Fruit fly (Drosophila melanogaster) whole organism, embryonic: ENCODE measurements around the gene ND-B16.6.

Experiments
- BEAF-32 ChIP-seq: fragments of 200-800 bp; sonication (Bioruptor generic); optimal IDR thresholded peaks from 3 replicates; lab custom pipeline; 2017; ENCODE audit warnings: missing biosample characterization, missing genetic modification characterization, mild to moderate bottlenecking, moderate library complexity, missing genetic modification reagents
- BtbVII ChIP-seq: fragments of 200-800 bp; sonication (Bioruptor generic); optimal IDR thresholded peaks from 3 replicates; lab custom pipeline; 2017; ENCODE audit warnings: missing biosample characterization, mild to moderate bottlenecking, missing genetic modification characterization
- Bteb2 ChIP-seq: fragments of 200-800 bp; sonication (Bioruptor generic); optimal IDR thresholded peaks from 2 replicates; lab custom pipeline; 2016; ENCODE audit warnings: missing biosample characterization, missing genetic modification characterization
- CG10431 ChIP-seq: fragments of 200-800 bp; sonication (Bioruptor generic); optimal IDR thresholded peaks from 3 replicates; lab custom pipeline; 2018; ENCODE audit warnings: missing biosample characterization, mild to moderate bottlenecking, missing genetic modification characterization
- CG11695 ChIP-seq: fragments of 200-800 bp; sonication (Bioruptor generic); IDR thresholded peaks from 3 replicates; pipeline ENCODE4 v1.3.6; 2022; ENCODE audit warnings: missing biosample characterization, missing genetic modification characterization
- CG12299 ChIP-seq: fragments of 200-800 bp; sonication (Bioruptor generic); optimal IDR thresholded peaks from 2 replicates; lab custom pipeline; 2018; ENCODE audit warnings: missing biosample characterization, mild to moderate bottlenecking, missing genetic modification characterization
- CG12744 ChIP-seq: fragments of 200-800 bp; sonication (Bioruptor generic); optimal IDR thresholded peaks from 2 replicates; lab custom pipeline; 2016; ENCODE audit warnings: missing biosample characterization, missing genetic modification characterization
- CG13894 ChIP-seq: fragments of 200-800 bp; sonication (Bioruptor generic); optimal IDR thresholded peaks from 3 replicates; lab custom pipeline; 2018; ENCODE audit warnings: missing biosample characterization, mild to moderate bottlenecking, missing genetic modification characterization, moderate library complexity
- CG14014 ChIP-seq: fragments of 200-800 bp; sonication (Bioruptor generic); IDR thresholded peaks from 2 replicates; pipeline ENCODE4 v1.3.6; 2022; ENCODE audit warnings: missing biosample characterization, missing genetic modification characterization
- CG14441 ChIP-seq: fragments of 200-800 bp; sonication (Bioruptor generic); IDR thresholded peaks from 2 replicates; pipeline ENCODE4 v1.3.6; 2022; ENCODE audit warnings: missing biosample characterization, missing genetic modification characterization
- CG15514 ChIP-seq: fragments of 200-800 bp; sonication (Bioruptor generic); optimal IDR thresholded peaks from 3 replicates; lab custom pipeline; 2017; ENCODE audit warnings: missing biosample characterization, missing genetic modification characterization, mild to moderate bottlenecking, moderate library complexity, missing genetic modification reagents
- CG16813 ChIP-seq: fragments of 200-800 bp; sonication (Bioruptor generic); IDR thresholded peaks from 3 replicates; pipeline ENCODE4 v1.3.6; 2022; ENCODE audit warnings: missing biosample characterization, missing genetic modification characterization; ENCODE audit not compliant: partially characterized antibody
- CG16815 ChIP-seq: fragments of 200-800 bp; sonication (Bioruptor generic); optimal IDR thresholded peaks from 3 replicates; lab custom pipeline; 2017; ENCODE audit warnings: missing biosample characterization, mild to moderate bottlenecking, missing genetic modification characterization
- CG18011 ChIP-seq: fragments of 200-800 bp; sonication (Bioruptor generic); optimal IDR thresholded peaks from 2 replicates; lab custom pipeline; 2017; ENCODE audit warnings: missing biosample characterization, missing genetic modification characterization, mild to moderate bottlenecking, moderate library complexity, missing genotype
- CG18599 ChIP-seq: fragments of 200-800 bp; sonication (Bioruptor generic); optimal IDR thresholded peaks from 3 replicates; lab custom pipeline; 2017; ENCODE audit warnings: missing biosample characterization, missing genetic modification characterization, mild to moderate bottlenecking, moderate library complexity, missing genetic modification reagents
- CG31224 ChIP-seq: fragments of 200-800 bp; sonication (Bioruptor generic); IDR thresholded peaks from 2 replicates; pipeline ENCODE4 v1.3.6; 2022; ENCODE audit warnings: missing biosample characterization, missing genetic modification characterization
- CG42726 ChIP-seq: fragments of 200-800 bp; sonication (Bioruptor generic); IDR thresholded peaks from 2 replicates; pipeline ENCODE4 v1.3.6; 2022; ENCODE audit warnings: missing biosample characterization, missing genetic modification characterization; ENCODE audit not compliant: partially characterized antibody
- CG4617 ChIP-seq: fragments of 200-800 bp; sonication (Bioruptor generic); optimal IDR thresholded peaks from 3 replicates; lab custom pipeline; 2016; ENCODE audit warnings: missing biosample characterization, missing genetic modification characterization, borderline replicate concordance
- CG9437 ChIP-seq: fragments of 200-800 bp; sonication (Bioruptor generic); optimal IDR thresholded peaks from 2 replicates; lab custom pipeline; 2018; ENCODE audit warnings: missing biosample characterization, mild to moderate bottlenecking, missing genetic modification characterization
- CG9797 ChIP-seq: fragments of 200-800 bp; sonication (Bioruptor generic); optimal IDR thresholded peaks from 3 replicates; lab custom pipeline; 2018; ENCODE audit warnings: missing biosample characterization, mild to moderate bottlenecking, missing genetic modification characterization
- CoRest ChIP-seq: fragments of 200-800 bp; sonication (Bioruptor generic); optimal IDR thresholded peaks from 3 replicates; lab custom pipeline; 2018; ENCODE audit warnings: missing biosample characterization, mild to moderate bottlenecking, missing genetic modification characterization, moderate library complexity
- Dll ChIP-seq: fragments of 200-800 bp; sonication (Bioruptor generic); IDR thresholded peaks from 4 replicates; pipeline ENCODE4 v1.3.6; 2022; ENCODE audit warnings: missing biosample characterization, missing genetic modification characterization; ENCODE audit not compliant: partially characterized antibody
- Doc3 ChIP-seq: fragments of 200-800 bp; sonication (Bioruptor generic); IDR thresholded peaks from 3 replicates; pipeline ENCODE4 v1.3.6; 2022; ENCODE audit warnings: missing biosample characterization, missing genetic modification characterization; ENCODE audit not compliant: partially characterized antibody
- Dp ChIP-seq: fragments of 200-800 bp; sonication (Bioruptor generic); optimal IDR thresholded peaks from 2 replicates; lab custom pipeline; 2018; ENCODE audit warnings: missing biosample characterization, mild to moderate bottlenecking, missing genetic modification characterization, moderate library complexity
- Ets97D ChIP-seq: fragments of 200-800 bp; sonication (Bioruptor generic); optimal IDR thresholded peaks from 3 replicates; lab custom pipeline; 2016; ENCODE audit warnings: missing biosample characterization, missing genetic modification characterization
- HLH4C ChIP-seq: fragments of 200-800 bp; sonication (Bioruptor generic); IDR thresholded peaks from 3 replicates; pipeline ENCODE4 v1.3.6; 2022; ENCODE audit warnings: missing biosample characterization, missing genetic modification characterization; ENCODE audit not compliant: partially characterized antibody
- Hmx ChIP-seq: fragments of 200-800 bp; sonication (Bioruptor generic); optimal IDR thresholded peaks from 2 replicates; lab custom pipeline; 2016; ENCODE audit warnings: missing biosample characterization, missing genetic modification characterization
- MBD-R2 ChIP-seq: fragments of 200-800 bp; sonication (Bioruptor generic); IDR thresholded peaks from 2 replicates; pipeline ENCODE4 v1.3.6; 2022; ENCODE audit warnings: missing biosample characterization, missing genetic modification characterization
- Myb ChIP-seq: fragments of 200-800 bp; sonication (Bioruptor generic); optimal IDR thresholded peaks from 2 replicates; lab custom pipeline; 2016; ENCODE audit warnings: missing biosample characterization, missing genetic modification characterization
- Nf-YC ChIP-seq: fragments of 200-800 bp; optimal IDR thresholded peaks from 3 replicates; lab custom pipeline; 2019; ENCODE audit warnings: missing biosample characterization, mild to moderate bottlenecking, missing genetic modification characterization, moderate library complexity
- NfI ChIP-seq: fragments of 200-800 bp; sonication (Bioruptor generic); optimal IDR thresholded peaks from 3 replicates; lab custom pipeline; 2018; ENCODE audit warnings: missing biosample characterization, mild to moderate bottlenecking, missing genetic modification characterization, moderate library complexity
- Scr ChIP-seq: fragments of 200-800 bp; sonication (Bioruptor generic); IDR thresholded peaks from 2 replicates; pipeline ENCODE4 v1.3.6; 2022; ENCODE audit warnings: missing biosample characterization, missing genetic modification characterization; ENCODE audit not compliant: partially characterized antibody
- Sin3A ChIP-seq: fragments of >200 bp; optimal IDR thresholded peaks from 2 replicates; lab custom pipeline; 2018
- ato ChIP-seq: fragments of 200-800 bp; sonication (Bioruptor generic); IDR thresholded peaks from 2 replicates; pipeline ENCODE4 v1.3.6; 2022; ENCODE audit warnings: missing biosample characterization, missing genetic modification characterization; ENCODE audit not compliant: partially characterized antibody
- bab2 ChIP-seq: fragments of 200-800 bp; sonication (Bioruptor generic); optimal IDR thresholded peaks from 2 replicates; lab custom pipeline; 2016; ENCODE audit warnings: missing biosample characterization, missing genetic modification characterization
- bbx ChIP-seq: fragments of 200-800 bp; sonication (Bioruptor generic); IDR thresholded peaks from 2 replicates; pipeline ENCODE4 v1.3.6; 2022; ENCODE audit warnings: missing biosample characterization, missing genetic modification characterization; ENCODE audit not compliant: partially characterized antibody
- cato ChIP-seq: fragments of 200-800 bp; sonication (Bioruptor generic); optimal IDR thresholded peaks from 2 replicates; lab custom pipeline; 2016; ENCODE audit warnings: missing biosample characterization, missing genetic modification characterization, borderline replicate concordance
- chinmo ChIP-seq: fragments of 200-800 bp; sonication (Bioruptor generic); IDR thresholded peaks from 4 replicates; pipeline ENCODE4 v1.3.6; 2022; ENCODE audit warnings: missing biosample characterization, missing genetic modification characterization; ENCODE audit not compliant: partially characterized antibody
- gfzf ChIP-seq: fragments of 200-800 bp; sonication (Bioruptor generic); optimal IDR thresholded peaks from 2 replicates; lab custom pipeline; 2016; ENCODE audit warnings: missing biosample characterization, mild to moderate bottlenecking, missing genetic modification characterization, moderate library complexity
- h ChIP-seq: fragments of >200 bp; optimal IDR thresholded peaks from 2 replicates; lab custom pipeline; 2017
- inv ChIP-seq: fragments of 200-800 bp; sonication (Bioruptor generic); IDR thresholded peaks from 2 replicates; pipeline ENCODE4 v1.3.6; 2022; ENCODE audit warnings: missing biosample characterization, missing genetic modification characterization; ENCODE audit not compliant: partially characterized antibody
- lab ChIP-seq: fragments of 200-800 bp; sonication (Bioruptor generic); optimal IDR thresholded peaks from 3 replicates; lab custom pipeline; 2017; ENCODE audit warnings: missing biosample characterization, missing genetic modification characterization, mild to moderate bottlenecking, moderate library complexity, missing genetic modification reagents
- nmo ChIP-seq: fragments of 200-800 bp; sonication (Bioruptor generic); optimal IDR thresholded peaks from 2 replicates; lab custom pipeline; 2018; ENCODE audit warnings: missing biosample characterization, mild to moderate bottlenecking, missing genetic modification characterization, moderate library complexity
- otp ChIP-seq: fragments of 200-800 bp; sonication (Bioruptor generic); IDR thresholded peaks from 3 replicates; pipeline ENCODE4, ENCODE4 v1.3.6; 2022; ENCODE audit warnings: missing biosample characterization, missing genetic modification characterization
- sens ChIP-seq: fragments of 200-800 bp; sonication (Bioruptor generic); peaks from one replicate; lab custom pipeline; 2016; ENCODE audit warnings: missing biosample characterization, missing genetic modification characterization
- slp2 ChIP-seq: fragments of 200-800 bp; sonication (Bioruptor generic); optimal IDR thresholded peaks from 2 replicates; lab custom pipeline; 2016; ENCODE audit warnings: missing biosample characterization, missing genetic modification characterization
- so ChIP-seq: fragments of 200-800 bp; sonication (Bioruptor generic); IDR thresholded peaks from 3 replicates; pipeline ENCODE4 v1.3.6; 2022; ENCODE audit warnings: missing biosample characterization, missing genetic modification characterization
- vvl ChIP-seq: fragments of 200-800 bp; sonication (Bioruptor generic); IDR thresholded peaks from 2 replicates; pipeline ENCODE4 v1.3.6; 2022; ENCODE audit warnings: missing biosample characterization, missing genetic modification characterization
- wor ChIP-seq: fragments of 200-800 bp; sonication (Bioruptor generic); IDR thresholded peaks from 2 replicates; pipeline ENCODE4 v1.3.6; 2022; ENCODE audit warnings: missing biosample characterization, missing genetic modification characterization

ND-B16.6 gene

DNA sequence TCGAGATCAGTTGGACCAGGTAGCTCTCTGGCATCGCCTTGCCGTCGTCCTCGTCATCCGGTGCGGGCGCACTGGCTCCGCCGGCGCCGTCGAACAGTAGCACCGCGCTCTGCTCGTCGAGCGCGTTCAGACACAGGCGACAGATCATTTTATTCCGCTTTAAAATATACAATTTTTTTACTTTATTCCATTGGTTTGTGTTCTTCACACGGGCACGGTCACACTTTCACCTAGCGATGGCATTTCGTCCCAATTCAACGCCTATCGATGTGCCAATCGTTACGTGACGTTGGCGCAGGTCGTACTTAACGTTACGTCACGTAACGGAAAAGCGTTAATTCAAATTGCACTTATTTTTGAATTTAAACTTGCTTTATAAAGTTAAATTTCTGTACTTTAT lies 49.1 kb downstream of the ND-B16.6 start, which contains the start of gene CG12219:
Gene CG12219 (minus strand): TSS at position 234 of the 400 bp plus-strand sequence.
- TF ChIP-seq Hmx (GFP tag; lab: Kevin White, UChicago) (no peak), BtbVII (GFP tag; lab: Kevin White, UChicago) (no peak), Bteb2 (GFP tag; lab: Kevin White, UChicago) (no peak), CG14014 (GFP tag; lab: Robert Waterston, UW) (no peak), HLH4C (GFP tag; lab: Robert Waterston, UW) (no peak; the same call in 2 of the 3 replicates), nmo (peak; percentile 1), CG15514 (GFP tag; lab: Kevin White, UChicago) (peak; percentile 51), NfI (GFP tag; lab: Kevin White, UChicago) (no peak), CG13894 (tag; lab: Kevin White, UChicago) (no peak), CoRest (tag; lab: Kevin White, UChicago) (peak; percentile 7), CG16815 (GFP tag; lab: Kevin White, UChicago) (no peak), so (GFP tag; lab: Robert Waterston, UW) (no peak), Ets97D (peak; percentile 37), slp2 (GFP tag; lab: Kevin White, UChicago) (no peak), CG10431 (no peak), CG42726 (GFP tag; lab: Robert Waterston, UW) (0 out of 2 replicates have a peak, but pooled peaks have one; percentile 8), Dll (GFP tag; lab: Robert Waterston, UW) (peak; percentile 75), gfzf (GFP tag; lab: Kevin White, UChicago) (peak; percentile 65), CG16813 (peak; percentile 42; the same call in 2 of the 3 replicates), CG9437 (GFP tag; lab: Kevin White, UChicago) (peak; percentile 100), lab (GFP tag; lab: Kevin White, UChicago) (no peak), Myb (GFP tag; lab: Kevin White, UChicago) (peak; percentile 91), Sin3A (lab: Kevin White, UChicago) (peak; percentile 8), wor (GFP tag; lab: Robert Waterston, UW) (no peak), inv (GFP tag; lab: Robert Waterston, UW) (peak; percentile 44; the same call in 1 of the 2 replicates), CG31224 (GFP tag; lab: Robert Waterston, UW) (no peak), vvl (GFP tag; lab: Robert Waterston, UW) (peak; percentile 23; the same call in 1 of the 2 replicates), sens (peak; percentile 31), otp (GFP tag; lab: Robert Waterston, UW) (no peak), Scr (GFP tag; lab: Robert Waterston, UW) (peak; percentile 59), CG9797 (GFP tag; lab: Kevin White, UChicago) (peak; percentile 75), Doc3 (GFP tag; lab: Robert Waterston, UW) (0 out of 3 replicates have a peak, but pooled peaks have one; percentile 41), CG4617 (GFP tag; lab: Kevin White, UChicago) (peak; percentile 84), CG18011 (GFP tag; lab: Kevin White, UChicago) (no peak), CG12744 (no peak), CG12299 (tag; lab: Kevin White, UChicago) (no peak), CG18599 (GFP tag; lab: Kevin White, UChicago) (no peak), MBD-R2 (GFP tag; lab: Robert Waterston, UW) (peak; percentile 81), Dp (peak; percentile 60), CG11695 (GFP tag; lab: Robert Waterston, UW) (no peak), CG14441 (GFP tag; lab: Robert Waterston, UW) (no peak), BEAF-32 (GFP tag; lab: Kevin White, UChicago) (peak; percentile 73), bab2 (no peak), cato (no peak), chinmo (0 out of 4 replicates have a peak, but pooled peaks have one; percentile 10), h (lab: Kevin White, UChicago) (no peak), bbx (peak; percentile 50), Nf-YC (tag; lab: Kevin White, UChicago) (peak; percentile 30), ato (GFP tag; lab: Robert Waterston, UW) (peak; percentile 10; the same call in 1 of the 2 replicates)
